Worm (Caenorhabditis elegans) whole organism, L1 larva: ENCODE results near the gene btb-8.

ENCODE experiments used
- dpl-1 ChIP-seq, 3 experiments: fragments of 150-350 bp in 2 of 3; sonication (generic microtip) in 1 of 3; optimal IDR thresholded peaks; 2 replicates each; lab custom pipeline; 2014 to 2017; ENCODE audit warnings: missing biosample characterization in 3 of 3, missing genetic modification characterization in 3 of 3, missing genetic modification reagents in 3 of 3
- fkh-4 ChIP-seq: sonication (generic microtip); optimal IDR thresholded peaks from 2 replicates; lab custom pipeline; 2016; ENCODE audit warnings: missing compliant biosample characterization, missing genetic modification characterization, borderline replicate concordance
- fos-1 ChIP-seq: fragments of 150-350 bp; optimal IDR thresholded peaks from 2 replicates; lab custom pipeline; 2014; ENCODE audit warnings: missing biosample characterization, missing genetic modification characterization
- lin-13 ChIP-seq: fragments of 150-350 bp; optimal IDR thresholded peaks from 2 replicates; lab custom pipeline; 2014; ENCODE audit warnings: missing biosample characterization, missing genetic modification reagents, missing genetic modification characterization
- lin-15B ChIP-seq: fragments of 150-350 bp; sonication (generic microtip); optimal IDR thresholded peaks from 3 replicates; lab custom pipeline; 2014; ENCODE audit warnings: missing biosample characterization, missing genetic modification characterization
- lin-39 ChIP-seq: fragments of 150-350 bp; optimal IDR thresholded peaks from 2 replicates; lab custom pipeline; 2014; ENCODE audit warnings: missing biosample characterization, missing genetic modification reagents, missing genetic modification characterization
- lir-3 ChIP-seq: sonication (generic microtip); optimal IDR thresholded peaks from 2 replicates; lab custom pipeline; 2016; ENCODE audit warnings: mild to moderate bottlenecking, missing genetic modification characterization, moderate library complexity, missing compliant biosample characterization; ENCODE audit not compliant: poor library complexity
- lsy-2 ChIP-seq, 2 experiments: fragments of 150-350 bp; optimal IDR thresholded peaks; 2 replicates each; lab custom pipeline; 2014; ENCODE audit warnings: missing biosample characterization in 2 of 2, missing genetic modification characterization in 2 of 2
- mep-1 ChIP-seq: fragments of 150-350 bp; optimal IDR thresholded peaks from 2 replicates; lab custom pipeline; 2014; ENCODE audit warnings: missing biosample characterization, missing genetic modification characterization
- nhr-71 ChIP-seq: sonication (generic microtip); optimal IDR thresholded peaks from 2 replicates; lab custom pipeline; 2016; ENCODE audit warnings: mild to moderate bottlenecking, missing genetic modification characterization, moderate library complexity, missing compliant biosample characterization
- unc-62 ChIP-seq: fragments of 150-350 bp; optimal IDR thresholded peaks from 2 replicates; lab custom pipeline; 2014; ENCODE audit warnings: missing biosample characterization, missing genetic modification reagents, missing genetic modification characterization
- unc-86 ChIP-seq: sonication (generic microtip); optimal IDR thresholded peaks from 2 replicates; lab custom pipeline; 2016; ENCODE audit warnings: missing genetic modification characterization, missing compliant biosample characterization

DNA sequence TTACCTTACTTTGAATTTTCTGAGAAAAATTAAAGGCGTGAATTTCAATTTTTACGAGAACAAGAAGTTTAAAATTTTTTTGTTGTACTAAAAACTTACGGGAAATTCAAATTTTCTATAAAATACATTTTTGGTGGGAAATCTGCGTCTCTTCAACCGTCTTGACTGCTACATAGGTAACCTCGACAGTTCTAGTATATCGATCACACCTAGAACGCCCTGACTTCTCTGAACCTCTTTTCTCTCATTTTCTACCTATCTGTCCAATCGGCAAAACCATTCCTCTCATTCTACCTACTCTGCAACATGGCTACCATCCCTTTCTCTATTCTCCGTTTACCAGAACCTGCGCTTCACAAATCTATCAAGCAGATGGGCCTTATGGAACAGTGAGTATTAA lies 38.8 kb upstream of the btb-8 start, which contains the start of gene fbxb-25:
- no peak for TF ChIP-seq unc-62 (GFP tag; lab: Kevin White, UChicago)
- no peak for TF ChIP-seq unc-86 (tag; lab: Kevin White, UChicago)
- no peak for TF ChIP-seq nhr-71 (tag; lab: Kevin White, UChicago)
- TF ChIP-seq lin-39 (tag; lab: Kevin White, UChicago), result no peak
- no peak for TF ChIP-seq lin-13 (GFP tag; lab: Kevin White, UChicago)
- TF ChIP-seq lir-3 (tag; lab: Kevin White, UChicago), result no peak
- TF ChIP-seq dpl-1 (GFP tag; optimal IDR thresholded peaks at IDR 0.05; lab: Kevin White, UChicago), result no peak
- no peak for TF ChIP-seq fos-1 (tag; lab: Kevin White, UChicago)
- TF ChIP-seq lsy-2 (tag; optimal IDR thresholded peaks at IDR 0.05; lab: Kevin White, UChicago), result no peak
- no peak for TF ChIP-seq lin-15B (tag; lab: Kevin White, UChicago)
- TF ChIP-seq mep-1 (tag; lab: Kevin White, UChicago), result no peak
- TF ChIP-seq fkh-4, result no peak
